Fruit fly (Drosophila melanogaster): Measurements from ENCODE around the gene Acsf3.
A peak's percentile ranks its signal among the peaks of the same experiment; 100 is the strongest.

Acsf3 gene

dm6 chrX:7302329-7302728 is 26.5 kb upstream of the Acsf3 start (continued):
- TF ChIP-seq sc (optimal IDR thresholded peaks at IDR 0.05) (no peak), sc (GFP tag; optimal IDR thresholded peaks at IDR 0.05) (no peak), Eip74EF (GFP tag; optimal IDR thresholded peaks at IDR 0.05) (peak in 1 of 2 experiments; percentile 9), psq (GFP tag; optimal IDR thresholded peaks at IDR 0.05) (no peak), NfI (GFP tag; optimal IDR thresholded peaks at IDR 0.05) (peak; percentile 1), bcd (GFP tag; optimal IDR thresholded peaks at IDR 0.05) (no peak), Rx (GFP tag; IDR thresholded peaks at IDR 0.05) (peak; percentile 38; the same call in 1 of the 2 replicates), CG10366 (GFP tag; IDR thresholded peaks at IDR 0.05) (peak; percentile 29; the same call in 1 of the 2 replicates), CG4328 (GFP tag; optimal IDR thresholded peaks at IDR 0.05) (no peak), Ptx1 (GFP tag; IDR thresholded peaks at IDR 0.05) (peak; percentile 42; the same call in 1 of the 2 replicates), pho (GFP tag; optimal IDR thresholded peaks at IDR 0.05) (no peak), Xrp1 (GFP tag; IDR thresholded peaks at IDR 0.05) (peak; percentile 68), Opbp (GFP tag; IDR thresholded peaks at IDR 0.05; ENCODE audit: partially characterized antibody) (no peak), p53 (GFP tag; optimal IDR thresholded peaks at IDR 0.05) (no peak), CG34422 (GFP tag; IDR thresholded peaks at IDR 0.05) (peak; percentile 31; the same call in 1 of the 3 replicates), Six4 (GFP tag; optimal IDR thresholded peaks at IDR 0.05) (no peak), CG11504 (tag; optimal IDR thresholded peaks at IDR 0.05) (peak; percentile 37), dati (GFP tag; IDR thresholded peaks at IDR 0.05) (no peak), CG14860 (GFP tag; IDR thresholded peaks at IDR 0.05; ENCODE audit: partially characterized antibody) (no peak), CG15011 (GFP tag; optimal IDR thresholded peaks at IDR 0.05) (no peak), CG11085 (GFP tag; IDR thresholded peaks at IDR 0.05) (no peak), CG16779 (GFP tag; IDR thresholded peaks at IDR 0.05) (no peak), CTCF (GFP tag; optimal IDR thresholded peaks at IDR 0.05) (no peak), CG4404 (GFP tag; IDR thresholded peaks at IDR 0.05) (peak; percentile 29; the same call in 1 of the 2 replicates), Fer3 (tag; optimal IDR thresholded peaks at IDR 0.05) (no peak), NFAT (GFP tag; IDR thresholded peaks at IDR 0.05) (no peak), sna (GFP tag; IDR thresholded peaks at IDR 0.05; ENCODE audit: partially characterized antibody) (no peak), CG2116 (GFP tag; optimal IDR thresholded peaks at IDR 0.05) (no peak), Ssrp (tag; optimal IDR thresholded peaks at IDR 0.05) (peak; percentile 4), CG13296 (GFP tag; optimal IDR thresholded peaks at IDR 0.05) (no peak), Pdp1 (GFP tag; optimal IDR thresholded peaks at IDR 0.05) (peak in 1 of 2 experiments; percentile 2), CG3838 (GFP tag; optimal IDR thresholded peaks at IDR 0.05) (no peak), tx (GFP tag; optimal IDR thresholded peaks at IDR 0.05) (no peak), sim (GFP tag; IDR thresholded peaks at IDR 0.05) (no peak), unpg (GFP tag; optimal IDR thresholded peaks at IDR 0.05) (peak; percentile 48), B-H2 (GFP tag; optimal IDR thresholded peaks at IDR 0.05) (no peak), fd96Cb (tag; optimal IDR thresholded peaks at IDR 0.05) (peak; percentile 50), Oli (tag; optimal IDR thresholded peaks at IDR 0.05) (peak; percentile 22), CG10267 (tag; optimal IDR thresholded peaks at IDR 0.05) (peak; percentile 14), sens-2 (GFP tag; IDR thresholded peaks at IDR 0.05) (0 out of 2 replicates have a peak, but pooled peaks have one; percentile 19), B-H1 (GFP tag; IDR thresholded peaks at IDR 0.05) (no peak; the same call in 2 of the 3 replicates), schlank (tag; optimal IDR thresholded peaks at IDR 0.05) (no peak), dmrt11E (tag; optimal IDR thresholded peaks at IDR 0.05) (peak; percentile 62), CG11560 (tag; IDR thresholded peaks at IDR 0.05) (no peak), CG2875 (GFP tag; optimal IDR thresholded peaks at IDR 0.05) (peak; percentile 16), az2 (GFP tag; optimal IDR thresholded peaks at IDR 0.05) (peak; percentile 19), corto (GFP tag; optimal IDR thresholded peaks at IDR 0.05) (peak; percentile 68), slou (GFP tag; optimal IDR thresholded peaks at IDR 0.05) (no peak), bab2 (GFP tag; optimal IDR thresholded peaks at IDR 0.05) (no peak), pita (GFP tag; optimal IDR thresholded peaks at IDR 0.05) (no peak), HLH3B (GFP tag; IDR thresholded peaks at IDR 0.05) (peak; percentile 33; the same call in 1 of the 2 replicates), Adf1 (GFP tag; IDR thresholded peaks at IDR 0.05) (no peak)
